ENCODE assay signal across 2 fruit fly cellular contexts in the genomic region with DNA sequence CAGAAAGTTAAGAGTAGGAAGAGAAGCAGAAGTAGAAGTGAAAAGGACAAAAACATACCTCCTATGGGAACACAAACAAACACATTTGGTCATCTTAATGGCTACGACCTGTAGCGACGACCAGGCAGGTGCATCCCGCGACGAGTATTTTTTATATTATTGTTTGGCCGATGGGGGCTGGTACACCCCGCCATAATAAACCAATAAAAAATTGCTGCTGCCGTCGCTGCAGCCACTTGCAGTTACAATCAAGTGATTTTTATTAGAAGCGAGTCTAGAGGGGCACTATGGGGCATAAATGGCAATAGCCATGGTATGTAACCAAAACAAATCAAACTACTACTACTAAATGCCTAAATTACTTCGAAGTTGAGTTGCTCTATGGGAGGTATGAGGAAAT.
TF ChIP-seq lines count a peak whose summit lies in the region.

No protein-coding gene starts in this region.

- no peak for TF ChIP-seq CTCF in whole organism, embryonic (GFP tag; optimal IDR thresholded peaks at IDR 0.05; lab: Kevin White, UChicago)

TF ChIP-seq in whole organism, embryonic, 481 proteins besides CTCF, POLR2A, EP300 and RAD21:
- TF ChIP-seq Oli (tag; optimal IDR thresholded peaks at IDR 0.05; lab: Kevin White, UChicago): no peak
- TF ChIP-seq sens (GFP tag; lab: Kevin White, UChicago): peak; percentile 61

TF ChIP-seq in whole organism, pupa, 21 proteins besides CTCF, POLR2A, EP300 and RAD21:
- TF ChIP-seq fd96Ca (GFP tag; IDR thresholded peaks at IDR 0.05; lab: Robert Waterston, UW) (no peak), CG4496 (GFP tag; IDR thresholded peaks at IDR 0.05; lab: Robert Waterston, UW) (peak; percentile 51; the same call in 1 of the 3 replicates), CG9948 (tag; optimal IDR thresholded peaks at IDR 0.05; lab: Kevin White, UChicago) (no peak)
